Worm (Caenorhabditis elegans): Measurements from ENCODE around the gene kcc-3.

The kcc-3 gene

DNA sequence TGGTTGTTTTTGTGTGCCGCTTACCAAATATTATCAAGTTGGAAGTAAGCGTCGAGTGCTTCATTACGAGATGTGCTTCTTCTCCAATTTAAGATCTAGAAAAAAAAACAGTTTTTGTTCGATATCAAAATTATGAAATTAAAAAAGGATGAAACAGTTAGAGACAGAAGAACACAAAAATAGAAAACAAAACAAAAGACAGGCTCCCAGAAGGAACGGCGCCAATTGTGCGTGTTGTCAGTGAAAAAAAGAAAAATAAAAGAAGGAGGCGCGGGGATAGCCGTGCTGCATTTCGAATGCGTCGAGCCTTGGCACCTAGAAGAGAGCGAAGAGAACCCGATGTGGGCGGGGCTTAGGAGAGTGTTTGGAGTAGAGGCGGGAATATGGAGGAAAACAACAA lies 31.4 kb upstream of the kcc-3 start, which contains the start of gene sro-1:
sro-1 (minus strand) TSS at position 101 of the 400 bp plus-strand sequence.
- TF ChIP-seq F16B12.6 (tag; optimal IDR thresholded peaks at IDR 0.05) (no peak), elt-2 (tag; optimal IDR thresholded peaks at IDR 0.05) (no peak), unc-86 (tag; optimal IDR thresholded peaks at IDR 0.05) (no peak), lin-13 (GFP tag; optimal IDR thresholded peaks at IDR 0.05) (no peak), snu-23 (GFP tag; optimal IDR thresholded peaks at IDR 0.05) (no peak), nhr-77 (tag; optimal IDR thresholded peaks at IDR 0.05) (no peak), lin-39 (tag; optimal IDR thresholded peaks at IDR 0.05) (no peak), zag-1 (tag; optimal IDR thresholded peaks at IDR 0.05) (no peak), unc-98 (GFP tag; IDR thresholded peaks at IDR 0.05) (no peak), ztf-4 (tag; optimal IDR thresholded peaks at IDR 0.05) (no peak), C04F5.9 (tag; optimal IDR thresholded peaks at IDR 0.05) (no peak), dsc-1 (tag; optimal IDR thresholded peaks at IDR 0.05) (no peak), unc-130 (tag; optimal IDR thresholded peaks at IDR 0.05) (no peak), ets-5 (GFP tag; IDR thresholded peaks at IDR 0.05) (no peak), alr-1 (tag; optimal IDR thresholded peaks at IDR 0.05; ENCODE audit: borderline replicate concordance) (no peak), fkh-8 (tag; optimal IDR thresholded peaks at IDR 0.05) (no peak)

- TF ChIP-seq xbp-1 (tag; optimal IDR thresholded peaks at IDR 0.05) (no peak), pag-3 (tag; optimal IDR thresholded peaks at IDR 0.05; ENCODE audit: borderline replicate concordance, insufficient read depth) (no peak), dsc-1 (tag; optimal IDR thresholded peaks at IDR 0.05) (no peak), hpl-2 (GFP tag; optimal IDR thresholded peaks at IDR 0.05) (no peak), mep-1 (tag; optimal IDR thresholded peaks at IDR 0.05) (no peak), ceh-88 (GFP tag; IDR thresholded peaks at IDR 0.05) (no peak), ces-1 (GFP tag; optimal IDR thresholded peaks at IDR 0.05) (no peak), nhr-90 (tag; optimal IDR thresholded peaks at IDR 0.05; ENCODE audit: poor library complexity) (no peak)
Measured at ce11 chrII:7459205-7459604, 25.1 kb upstream of the kcc-3 start, which contains the start of gene D1022.2. Gene D1022.2, plus strand, starts transcription at chrII:7459505.

DNA sequence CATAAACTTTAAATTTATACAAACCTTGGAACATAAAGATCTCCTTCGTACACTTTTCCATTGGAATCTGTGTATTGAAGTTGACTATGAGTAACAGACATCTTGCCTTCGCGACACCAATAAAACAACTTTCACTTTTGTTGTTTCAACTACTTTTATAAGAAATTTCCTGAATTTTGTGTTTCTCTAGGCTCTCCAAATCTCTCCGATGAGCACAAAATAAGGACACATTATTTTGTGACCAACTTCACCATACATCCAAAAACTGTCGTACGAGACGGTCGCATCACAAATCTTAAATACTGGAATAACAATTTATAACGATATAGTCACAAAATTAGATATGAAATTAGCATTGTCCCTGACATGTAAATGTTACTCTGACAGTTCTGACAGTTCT lies 24.6 kb upstream of the kcc-3 start, which contains the start of gene D1022.5:
D1022.5 (minus strand) TSS at position 101 of the 400 bp plus-strand sequence.
- TF ChIP-seq nhr-19 (GFP tag; conservative IDR thresholded peaks at IDR 0.05) (no peak), pax-3 (tag; optimal IDR thresholded peaks at IDR 0.05) (no peak), nhr-85 (tag) (peak; percentile 0)

ce11 chrII:7457210-7457609 lies 23.1 kb upstream of the kcc-3 start, which contains the start of gene D1022.4:
Gene D1022.4, minus strand, starts transcription at chrII:7457292.
- TF ChIP-seq unc-98 (GFP tag; IDR thresholded peaks at IDR 0.05) = no peak
- TF ChIP-seq nhr-20 (tag; optimal IDR thresholded peaks at IDR 0.05) = peak; percentile 33
- peak in 1 of 2 experiments; percentile 49 for TF ChIP-seq lin-35 (GFP tag; optimal IDR thresholded peaks at IDR 0.05)
- peak; percentile 60 for TF ChIP-seq nhr-85 (tag)
- no peak for TF ChIP-seq xbp-1 (tag; optimal IDR thresholded peaks at IDR 0.05)
- TF ChIP-seq jun-1 (tag; optimal IDR thresholded peaks at IDR 0.05) = no peak
- peak; percentile 78 for TF ChIP-seq blmp-1 (tag; optimal IDR thresholded peaks at IDR 0.05)
- TF ChIP-seq lsy-2 (tag; optimal IDR thresholded peaks at IDR 0.05) = peak in 1 of 2 experiments; percentile 20
- TF ChIP-seq elt-3 (tag; optimal IDR thresholded peaks at IDR 0.05) = peak in 2 of 6 experiments; percentile 10 to 13
- no peak for TF ChIP-seq efl-1 (optimal IDR thresholded peaks at IDR 0.05)
- TF ChIP-seq efl-1 (GFP tag; optimal IDR thresholded peaks at IDR 0.05 in 1 of 2) = peak in 1 of 2 experiments; percentile 3
- no peak for TF ChIP-seq pag-3 (tag; optimal IDR thresholded peaks at IDR 0.05; ENCODE audit: borderline replicate concordance, insufficient read depth)
- TF ChIP-seq lin-14 (GFP tag; optimal IDR thresholded peaks at IDR 0.05) = peak; percentile 47

- TF ChIP-seq unc-86 (tag; optimal IDR thresholded peaks at IDR 0.05) = no peak
- TF ChIP-seq hpl-2 (GFP tag; optimal IDR thresholded peaks at IDR 0.05) = no peak
- no peak for TF ChIP-seq lir-3 (tag; optimal IDR thresholded peaks at IDR 0.05; ENCODE audit: poor library complexity)
- no peak for TF ChIP-seq mdl-1 (tag; optimal IDR thresholded peaks at IDR 0.05)
- no peak for TF ChIP-seq hlh-4 (tag; optimal IDR thresholded peaks at IDR 0.05)
- no peak for TF ChIP-seq Y116A8C.19 (tag; optimal IDR thresholded peaks at IDR 0.05; ENCODE audit: borderline replicate concordance)
- no peak for TF ChIP-seq egl-27 (tag; optimal IDR thresholded peaks at IDR 0.05)
- TF ChIP-seq nhr-71 (tag; optimal IDR thresholded peaks at IDR 0.05) = no peak
Measured at ce11 chrII:7456184-7456583, 22.1 kb upstream of the kcc-3 start, which contains the start of gene D1022.3. Gene D1022.3, minus strand, starts transcription at chrII:7456284.

Data from whole organism, L1 larva.